Worm (Caenorhabditis elegans) whole organism, L3 larva: ENCODE results near the gene xbp-1.

Source experiments
- elt-2 ChIP-seq: sonication (generic microtip); optimal IDR thresholded peaks from 2 replicates; lab custom pipeline; 2016; ENCODE audit warnings: missing genetic modification reagents, mild to moderate bottlenecking, missing genetic modification characterization, missing compliant biosample characterization
- jun-1 ChIP-seq: fragments of 150-350 bp; optimal IDR thresholded peaks from 2 replicates; lab custom pipeline; 2014; ENCODE audit warnings: missing biosample characterization, missing genetic modification reagents, missing genetic modification characterization
- lin-39 ChIP-seq: fragments of 150-350 bp; optimal IDR thresholded peaks from 2 replicates; lab custom pipeline; 2018; ENCODE audit warnings: missing biosample characterization, missing genetic modification reagents, missing genetic modification characterization
- nhr-11 ChIP-seq: fragments of 150-350 bp; optimal IDR thresholded peaks from 2 replicates; lab custom pipeline; 2014; ENCODE audit warnings: missing biosample characterization, missing genetic modification characterization
- nhr-237 ChIP-seq: fragments of 150-350 bp; optimal IDR thresholded peaks from 2 replicates; lab custom pipeline; 2014; ENCODE audit warnings: missing biosample characterization, missing genetic modification characterization
- nhr-28 ChIP-seq: fragments of 150-350 bp; optimal IDR thresholded peaks from 2 replicates; lab custom pipeline; 2014; ENCODE audit warnings: missing biosample characterization, missing genetic modification characterization
- nhr-76 ChIP-seq: fragments of 150-350 bp; sonication (generic microtip); optimal IDR thresholded peaks from 5 replicates; lab custom pipeline; 2014; ENCODE audit warnings: missing biosample characterization, missing genetic modification characterization
- pha-4 ChIP-seq: fragments of 150-350 bp; optimal IDR thresholded peaks from 2 replicates; lab custom pipeline; 2014; ENCODE audit warnings: missing biosample characterization, missing genetic modification reagents, missing genetic modification characterization
- pqm-1 ChIP-seq: fragments of 150-350 bp; optimal IDR thresholded peaks from 2 replicates; lab custom pipeline; 2017; ENCODE audit warnings: missing biosample characterization, missing genetic modification characterization, inconsistent platforms
- skn-1 ChIP-seq: fragments of 150-350 bp; optimal IDR thresholded peaks from 2 replicates; lab custom pipeline; 2014; ENCODE audit warnings: missing biosample characterization, missing genetic modification characterization
- unc-62 ChIP-seq: fragments of 150-350 bp; sonication (generic microtip); optimal IDR thresholded peaks from 4 replicates; lab custom pipeline; 2014; ENCODE audit warnings: missing biosample characterization, missing genetic modification reagents, missing genetic modification characterization

DNA sequence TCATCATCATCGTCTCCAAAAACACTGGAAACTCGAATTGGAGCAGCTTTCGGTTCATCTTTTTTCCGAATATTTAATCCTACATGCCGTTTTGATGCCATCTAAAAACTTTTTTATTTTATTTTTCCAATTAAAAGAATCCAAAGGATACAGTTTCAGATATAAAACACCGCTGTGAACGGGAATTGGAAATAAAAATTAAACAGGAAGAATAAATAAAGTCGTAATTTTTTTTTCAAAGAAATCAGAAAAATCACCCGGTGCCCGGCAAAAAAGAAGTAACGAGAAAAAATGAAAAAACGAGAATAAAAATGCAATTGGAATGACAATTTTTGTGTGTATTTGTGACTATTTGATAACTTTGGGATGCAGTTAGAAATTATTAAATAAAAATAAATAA lies 24.9 kb upstream of the xbp-1 start, which contains the start of gene ccdc-55:
- no peak for TF ChIP-seq pha-4 (tag; lab: Kevin White, UChicago)
- TF ChIP-seq unc-62 (GFP tag; lab: Kevin White, UChicago) = no peak
- TF ChIP-seq nhr-76 (tag; lab: Kevin White, UChicago) = no peak
- no peak for TF ChIP-seq pqm-1 (tag; lab: Kevin White, UChicago)
- TF ChIP-seq nhr-11 (tag; lab: Kevin White, UChicago) = no peak
- TF ChIP-seq elt-2 (tag; lab: Kevin White, UChicago) = no peak
- TF ChIP-seq jun-1 = no peak
- no peak for TF ChIP-seq lin-39 (tag; lab: Kevin White, UChicago)
- TF ChIP-seq nhr-237 (tag; lab: Kevin White, UChicago) = no peak
- TF ChIP-seq nhr-28 (tag; lab: Kevin White, UChicago) = no peak
- no peak for TF ChIP-seq skn-1 (tag; lab: Kevin White, UChicago)
